Worm (Caenorhabditis elegans): ENCODE data around the gene kcmf-1.

kcmf-1 gene

ce11 chrIII:7865238-7865761 lies 36.1 kb downstream of the kcmf-1 start, which contains the start of gene slc-17.3 (continued):
- no peak for TF ChIP-seq daf-8 (GFP tag; IDR thresholded peaks at IDR 0.05)

- no peak for TF ChIP-seq rbr-2 (tag; optimal IDR thresholded peaks at IDR 0.05)
- no peak for TF ChIP-seq mxl-2 (GFP tag; conservative IDR thresholded peaks at IDR 0.05)
- TF ChIP-seq duxl-1 (tag; optimal IDR thresholded peaks at IDR 0.05; ENCODE audit: poor library complexity): no peak
- TF ChIP-seq F49E8.2 (tag; optimal IDR thresholded peaks at IDR 0.05; ENCODE audit: borderline replicate concordance): no peak
- TF ChIP-seq lin-13 (GFP tag; optimal IDR thresholded peaks at IDR 0.05): no peak
- TF ChIP-seq hif-1 (tag; optimal IDR thresholded peaks at IDR 0.05): no peak
Observed at ce11 chrIII:7866189-7866588, 37.0 kb downstream of the kcmf-1 start, which contains the start of gene cup-4. Gene cup-4, plus strand, starts transcription at chrIII:7866489.

ce11 chrIII:7872776-7873175 lies 43.6 kb downstream of the kcmf-1 start:
- TF ChIP-seq ces-1 (GFP tag; optimal IDR thresholded peaks at IDR 0.05) (no peak), F37D6.2 (tag; optimal IDR thresholded peaks at IDR 0.05) (no peak), nhr-28 (tag; optimal IDR thresholded peaks at IDR 0.05) (peak; percentile 48), lin-39 (tag; optimal IDR thresholded peaks at IDR 0.05) (no peak), Y48G9A.11 (GFP tag; IDR thresholded peaks at IDR 0.05) (no peak), hlh-30 (tag; optimal IDR thresholded peaks at IDR 0.05; ENCODE audit: insufficient read depth) (peak; percentile 24), T20F7.1 (GFP tag; optimal IDR thresholded peaks at IDR 0.05) (no peak), php-3 (GFP tag; IDR thresholded peaks at IDR 0.05) (no peak), spr-1 (tag; optimal IDR thresholded peaks at IDR 0.05) (no peak), mdl-1 (tag; optimal IDR thresholded peaks at IDR 0.05) (peak in 1 of 2 experiments; percentile 23), tra-1 (GFP tag; IDR thresholded peaks at IDR 0.05) (no peak), daf-12 (tag; optimal IDR thresholded peaks at IDR 0.05) (no peak), F10B5.3 (tag; optimal IDR thresholded peaks at IDR 0.05) (no peak), unc-62 (GFP tag; optimal IDR thresholded peaks at IDR 0.05 in 1 of 2) (peak in 1 of 2 experiments; percentile 56), unc-62 (tag; optimal IDR thresholded peaks at IDR 0.05) (no peak), hlh-11 (tag; optimal IDR thresholded peaks at IDR 0.05) (no peak)

ce11 chrIII:7873481-7873880 lies 44.3 kb downstream of the kcmf-1 start, which contains the start of gene tyr-1:
Gene tyr-1, plus strand, starts transcription at chrIII:7873781.
- TF ChIP-seq mxl-2 (GFP tag; conservative IDR thresholded peaks at IDR 0.05): no peak
- TF ChIP-seq nhr-77 (tag; optimal IDR thresholded peaks at IDR 0.05): no peak
- TF ChIP-seq ztf-11 (tag; optimal IDR thresholded peaks at IDR 0.05): no peak

ce11 chrIII:7877090-7877489 lies 47.9 kb downstream of the kcmf-1 start:
- peak in 1 of 2 experiments; percentile 93 for TF ChIP-seq unc-62 (GFP tag; optimal IDR thresholded peaks at IDR 0.05 in 1 of 2)
- no peak for TF ChIP-seq unc-62 (tag; optimal IDR thresholded peaks at IDR 0.05)
- no peak for TF ChIP-seq aly-2 (tag; optimal IDR thresholded peaks at IDR 0.05)

ce11 chrIII:7878852-7879329 lies 49.7 kb downstream of the kcmf-1 start, which contains the start of gene sup-18:
Gene sup-18, minus strand, starts transcription at chrIII:7878902.
- TF ChIP-seq nhr-41 (GFP tag; IDR thresholded peaks at IDR 0.05): no peak
- peak in 1 of 2 experiments; percentile 36 for TF ChIP-seq unc-62 (GFP tag; optimal IDR thresholded peaks at IDR 0.05 in 1 of 2)
- no peak for TF ChIP-seq unc-62 (tag; optimal IDR thresholded peaks at IDR 0.05)

- TF ChIP-seq vab-7 (GFP tag; IDR thresholded peaks at IDR 0.05) (no peak), nhr-11 (tag; optimal IDR thresholded peaks at IDR 0.05) (peak; percentile 41)
Observed at ce11 chrIII:7880132-7880715, 51.0 kb downstream of the kcmf-1 start.

All from whole organism, L4 larva.